Worm (Caenorhabditis elegans) whole organism, L2 larva: Measurements from ENCODE around the gene spp-9.

ENCODE experiments used
- aly-2 ChIP-seq: fragments of 150-350 bp; optimal IDR thresholded peaks from 2 replicates; lab custom pipeline; 2014; ENCODE audit warnings: missing biosample characterization, missing genetic modification characterization
- ceh-16 ChIP-seq: fragments of 150-350 bp; optimal IDR thresholded peaks from 2 replicates; lab custom pipeline; 2014; ENCODE audit warnings: missing biosample characterization, missing genetic modification characterization
- ceh-82 ChIP-seq: fragments of 150-350 bp; optimal IDR thresholded peaks from 2 replicates; lab custom pipeline; 2014; ENCODE audit warnings: missing biosample characterization, missing genetic modification characterization
- lin-13 ChIP-seq: fragments of 150-350 bp; optimal IDR thresholded peaks from 2 replicates; lab custom pipeline; 2014; ENCODE audit warnings: missing biosample characterization, missing genetic modification reagents, missing genetic modification characterization
- lsy-2 ChIP-seq, 2 experiments: fragments of 150-350 bp in 1 of 2; sonication (generic microtip) in 1 of 2; optimal IDR thresholded peaks; 2 replicates each; lab custom pipeline; 2014 to 2017; ENCODE audit warnings: missing biosample characterization in 2 of 2, missing genetic modification characterization in 2 of 2
- mab-5 ChIP-seq: fragments of 150-350 bp; optimal IDR thresholded peaks from 2 replicates; lab custom pipeline; 2014; ENCODE audit warnings: missing biosample characterization, missing genetic modification characterization
- nhr-11 ChIP-seq: fragments of 150-350 bp; optimal IDR thresholded peaks from 2 replicates; lab custom pipeline; 2014; ENCODE audit warnings: missing biosample characterization, missing genetic modification characterization
- nhr-12 ChIP-seq: fragments of 150-350 bp; optimal IDR thresholded peaks from 2 replicates; lab custom pipeline; 2014; ENCODE audit warnings: missing biosample characterization, missing genetic modification characterization
- nhr-77 ChIP-seq: fragments of 150-350 bp; optimal IDR thresholded peaks from 2 replicates; lab custom pipeline; 2014; ENCODE audit warnings: missing biosample characterization, missing genetic modification characterization
- unc-39 ChIP-seq: fragments of 150-350 bp; optimal IDR thresholded peaks from 2 replicates; lab custom pipeline; 2014; ENCODE audit warnings: missing biosample characterization, missing genetic modification characterization
- unc-62 ChIP-seq: fragments of 150-350 bp; optimal IDR thresholded peaks from 2 replicates; lab custom pipeline; 2014; ENCODE audit warnings: missing biosample characterization, missing genetic modification reagents, missing genetic modification characterization
- ztf-1 ChIP-seq: fragments of 200-800 bp; sonication (Bioruptor generic); conservative IDR thresholded peaks from 2 replicates; pipeline ENCODE4 v1.3.6; 2022; ENCODE audit warnings: missing genetic modification characterization, missing compliant biosample characterization
- ztf-11 ChIP-seq: sonication (generic microtip); optimal IDR thresholded peaks from 2 replicates; lab custom pipeline; 2017; ENCODE audit warnings: missing biosample characterization, missing genetic modification characterization

ce11 chrX:11474605-11475385 is 12.8 kb upstream of the spp-9 start:
- TF ChIP-seq ceh-16 (tag; lab: Kevin White, UChicago) (no peak), nhr-12 (tag; lab: Kevin White, UChicago) (no peak), ztf-1 (GFP tag; lab: Robert Waterston, UW) (no peak), lsy-2 (tag; optimal IDR thresholded peaks at IDR 0.05; lab: Kevin White, UChicago) (peak in 1 of 2 experiments; percentile 47), ztf-11 (no peak), ceh-82 (no peak), nhr-77 (tag; lab: Kevin White, UChicago) (no peak), unc-39 (tag; lab: Kevin White, UChicago) (no peak), aly-2 (tag; lab: Kevin White, UChicago) (no peak), unc-62 (GFP tag; lab: Kevin White, UChicago) (no peak), lin-13 (GFP tag; lab: Kevin White, UChicago) (no peak), nhr-11 (tag; lab: Kevin White, UChicago) (no peak), mab-5 (tag; lab: Kevin White, UChicago) (peak; percentile 29)
